Worm (Caenorhabditis elegans): Measurements from ENCODE around the gene ZK1127.4.

The ZK1127.4 gene

ce11 chrII:7070434-7070833, 16.7 kb downstream of the ZK1127.4 start:
- no peak for TF ChIP-seq lin-15B (tag; optimal IDR thresholded peaks at IDR 0.05)
- no peak for TF ChIP-seq efl-1 (optimal IDR thresholded peaks at IDR 0.05)
- peak in 1 of 2 experiments; percentile 91 for TF ChIP-seq efl-1 (GFP tag; optimal IDR thresholded peaks at IDR 0.05 in 1 of 2)

- TF ChIP-seq pqm-1 (tag; optimal IDR thresholded peaks at IDR 0.05) (no peak), rnt-1 (tag; optimal IDR thresholded peaks at IDR 0.05) (no peak), unc-130 (tag; optimal IDR thresholded peaks at IDR 0.05) (no peak), ceh-88 (GFP tag; IDR thresholded peaks at IDR 0.05) (no peak), unc-98 (GFP tag; IDR thresholded peaks at IDR 0.05) (no peak)
Observed at ce11 chrII:7072315-7072589, 18.5 kb downstream of the ZK1127.4 start, which contains the start of gene kars-1. TSS of gene kars-1 (minus strand) at chrII:7072415.

- peak; percentile 73 for TF ChIP-seq swsn-7 (tag; optimal IDR thresholded peaks at IDR 0.05)
- TF ChIP-seq nhr-20 (tag; optimal IDR thresholded peaks at IDR 0.05) = peak; percentile 79
- peak; percentile 22 to 34 (median 32) for TF ChIP-seq ceh-82 (tag; optimal IDR thresholded peaks at IDR 0.05)
- TF ChIP-seq nhr-77 (tag; optimal IDR thresholded peaks at IDR 0.05) = peak; percentile 37
- TF ChIP-seq nhr-85 (tag) = peak; percentile 85
- peak; percentile 84 for TF ChIP-seq nhr-71 (tag; optimal IDR thresholded peaks at IDR 0.05)
- no peak for TF ChIP-seq egl-27 (tag; optimal IDR thresholded peaks at IDR 0.05)
- peak; percentile 68 for TF ChIP-seq rnt-1 (tag; optimal IDR thresholded peaks at IDR 0.05)
- TF ChIP-seq C04F5.9 (tag; optimal IDR thresholded peaks at IDR 0.05) = peak; percentile 67
- TF ChIP-seq lir-3 (tag; optimal IDR thresholded peaks at IDR 0.05; ENCODE audit: poor library complexity) = peak; percentile 83
- TF ChIP-seq lin-14 (GFP tag; optimal IDR thresholded peaks at IDR 0.05) = peak; percentile 94
- TF ChIP-seq hlh-4 (tag; optimal IDR thresholded peaks at IDR 0.05) = peak; percentile 21
- no peak for TF ChIP-seq jun-1 (tag; optimal IDR thresholded peaks at IDR 0.05)
- peak; percentile 12 for TF ChIP-seq aly-2 (tag; optimal IDR thresholded peaks at IDR 0.05)
- no peak for TF ChIP-seq nhr-84 (tag; optimal IDR thresholded peaks at IDR 0.05)
- TF ChIP-seq nhr-47 (tag; optimal IDR thresholded peaks at IDR 0.05) = peak; percentile 84
- no peak for TF ChIP-seq hlh-17 (GFP tag; optimal IDR thresholded peaks at IDR 0.05; ENCODE audit: borderline replicate concordance)
- TF ChIP-seq fkh-8 (tag; optimal IDR thresholded peaks at IDR 0.05) = peak; percentile 89
- TF ChIP-seq nhr-90 (tag; optimal IDR thresholded peaks at IDR 0.05; ENCODE audit: poor library complexity) = peak; percentile 80
- TF ChIP-seq pax-3 (tag; optimal IDR thresholded peaks at IDR 0.05) = peak; percentile 86
- peak; percentile 35 for TF ChIP-seq elt-2 (tag; optimal IDR thresholded peaks at IDR 0.05)
- TF ChIP-seq ceh-8 (GFP tag; optimal IDR thresholded peaks at IDR 0.05) = peak; percentile 17
- TF ChIP-seq blmp-1 (tag; optimal IDR thresholded peaks at IDR 0.05) = peak; percentile 55
- TF ChIP-seq ceh-90 (tag; optimal IDR thresholded peaks at IDR 0.05) = peak; percentile 77
- TF ChIP-seq fkh-10 (GFP tag; optimal IDR thresholded peaks at IDR 0.05) = peak; percentile 8
- no peak for TF ChIP-seq lin-39 (tag; optimal IDR thresholded peaks at IDR 0.05)
- peak; percentile 62 for TF ChIP-seq fos-1 (tag; optimal IDR thresholded peaks at IDR 0.05)
- TF ChIP-seq unc-86 (tag; optimal IDR thresholded peaks at IDR 0.05) = peak; percentile 59
- peak; percentile 74 for TF ChIP-seq tbx-2 (tag; optimal IDR thresholded peaks at IDR 0.05)
- peak in 1 of 2 experiments; percentile 17 for TF ChIP-seq mdl-1 (tag; optimal IDR thresholded peaks at IDR 0.05)
- no peak for TF ChIP-seq nhr-12 (tag; optimal IDR thresholded peaks at IDR 0.05)
- TF ChIP-seq vab-15 (tag; optimal IDR thresholded peaks at IDR 0.05) = peak; percentile 65
- no peak for TF ChIP-seq ztf-4 (tag; optimal IDR thresholded peaks at IDR 0.05)
- TF ChIP-seq nhr-11 (tag; optimal IDR thresholded peaks at IDR 0.05) = peak; percentile 23
- TF ChIP-seq ces-1 (GFP tag; optimal IDR thresholded peaks at IDR 0.05) = no peak
- TF ChIP-seq nhr-19 (GFP tag; conservative IDR thresholded peaks at IDR 0.05) = peak; percentile 56
- peak in 3 of 6 experiments; percentile 24 to 70 (median 42) for TF ChIP-seq elt-3 (tag; optimal IDR thresholded peaks at IDR 0.05)
- no peak for TF ChIP-seq mab-9 (GFP tag; IDR thresholded peaks at IDR 0.05)
- no peak for TF ChIP-seq mef-2 (tag; optimal IDR thresholded peaks at IDR 0.05)
- peak; percentile 65 for TF ChIP-seq egl-13 (tag; optimal IDR thresholded peaks at IDR 0.05)
- TF ChIP-seq pqm-1 (tag; optimal IDR thresholded peaks at IDR 0.05) = no peak
Observed at ce11 chrII:7072590-7073536, 19.1 kb downstream of the ZK1127.4 start.

All from whole organism, L1 larva.